Fruit fly (Drosophila melanogaster) whole organism, embryonic: ENCODE measurements around the gene Nsf2.

Source experiments
- CG10979 ChIP-seq: fragments of 200-800 bp; sonication (Bioruptor generic); optimal IDR thresholded peaks from 2 replicates; lab custom pipeline; 2018; ENCODE audit warnings: missing biosample characterization, mild to moderate bottlenecking, missing genetic modification characterization, moderate library complexity
- CG11723 ChIP-seq: fragments of 200-800 bp; sonication (Bioruptor generic); optimal IDR thresholded peaks from 2 replicates; lab custom pipeline; 2017; ENCODE audit warnings: missing biosample characterization, mild to moderate bottlenecking, missing genetic modification characterization
- CG12391 ChIP-seq: fragments of 200-800 bp; sonication (Bioruptor generic); optimal IDR thresholded peaks from 3 replicates; lab custom pipeline; 2018; ENCODE audit warnings: missing biosample characterization, mild to moderate bottlenecking, missing genetic modification characterization, moderate library complexity
- CG14965 ChIP-seq: fragments of 200-800 bp; sonication (Bioruptor generic); optimal IDR thresholded peaks from 2 replicates; lab custom pipeline; 2016; ENCODE audit warnings: missing biosample characterization, missing genetic modification characterization, borderline replicate concordance
- CG1529 ChIP-seq: fragments of 200-800 bp; sonication (Bioruptor generic); optimal IDR thresholded peaks from 3 replicates; lab custom pipeline; 2018; ENCODE audit warnings: missing biosample characterization, missing genetic modification characterization
- CG2875 ChIP-seq: fragments of 200-800 bp; sonication (Bioruptor generic); optimal IDR thresholded peaks from 2 replicates; lab custom pipeline; 2017; ENCODE audit warnings: missing biosample characterization, mild to moderate bottlenecking, missing genetic modification characterization, missing genetic modification reagents
- CG2889 ChIP-seq: fragments of 200-800 bp; sonication (Bioruptor generic); IDR thresholded peaks from 3 replicates; pipeline ENCODE4 v1.3.6; 2022; ENCODE audit warnings: missing biosample characterization, missing genetic modification characterization
- CG3281 ChIP-seq: fragments of 200-800 bp; sonication (Bioruptor generic); optimal IDR thresholded peaks from 3 replicates; lab custom pipeline; 2017; ENCODE audit warnings: missing biosample characterization, mild to moderate bottlenecking, missing genetic modification characterization
- CG43689 ChIP-seq: fragments of 200-800 bp; sonication (Bioruptor generic); IDR thresholded peaks from 2 replicates; pipeline ENCODE4 v1.3.6; 2022; ENCODE audit warnings: missing biosample characterization, missing genetic modification characterization
- CG4854 ChIP-seq: fragments of 200-800 bp; sonication (Bioruptor generic); optimal IDR thresholded peaks from 2 replicates; lab custom pipeline; 2016; ENCODE audit warnings: missing biosample characterization, missing genetic modification characterization, inconsistent platforms
- CG6175 ChIP-seq: fragments of 200-800 bp; sonication (Bioruptor generic); IDR thresholded peaks from 3 replicates; pipeline ENCODE4 v1.3.6; 2022; ENCODE audit warnings: missing biosample characterization, missing genetic modification characterization
- CG9609 ChIP-seq: fragments of 200-800 bp; sonication (Bioruptor generic); optimal IDR thresholded peaks from 3 replicates; lab custom pipeline; 2016; ENCODE audit warnings: missing biosample characterization, missing genetic modification characterization
- CG9876 ChIP-seq: fragments of 200-800 bp; sonication (Bioruptor generic); optimal IDR thresholded peaks from 2 replicates; lab custom pipeline; 2016; ENCODE audit warnings: missing biosample characterization, missing genetic modification characterization
- D ChIP-seq, 2 experiments: fragments of 200-800 bp in 1 of 2; fragments of >200 bp in 1 of 2; sonication (Bioruptor generic) in 1 of 2; optimal IDR thresholded peaks; 2 replicates in 1 of 2; 3 replicates in 1 of 2; lab custom pipeline; 2017; ENCODE audit warnings: mild to moderate bottlenecking in 1 of 2, missing biosample characterization in 1 of 2, missing genetic modification characterization in 1 of 2, missing genetic modification reagents in 1 of 2
- D19B ChIP-seq: fragments of 200-800 bp; sonication (Bioruptor generic); optimal IDR thresholded peaks from 2 replicates; lab custom pipeline; 2017; ENCODE audit warnings: missing biosample characterization, mild to moderate bottlenecking, missing genetic modification characterization
- Gsc ChIP-seq: fragments of 200-800 bp; sonication (Bioruptor generic); IDR thresholded peaks from 2 replicates; pipeline ENCODE4 v1.3.6; 2022; ENCODE audit warnings: missing biosample characterization, missing genetic modification characterization
- Med ChIP-seq: fragments of 200-800 bp; sonication (Bioruptor generic); peaks from one replicate; lab custom pipeline; 2016; ENCODE audit warnings: missing biosample characterization, missing genetic modification characterization, mild to moderate bottlenecking, inconsistent platforms, moderate library complexity
- Nf-YA ChIP-seq: fragments of 200-800 bp; sonication (Bioruptor generic); IDR thresholded peaks from 2 replicates; pipeline ENCODE4 v1.3.6; 2022; ENCODE audit warnings: missing biosample characterization, missing genetic modification characterization
- Opbp ChIP-seq: fragments of 200-800 bp; sonication (Bioruptor generic); IDR thresholded peaks from 3 replicates; pipeline ENCODE4 v1.3.6; 2022; ENCODE audit warnings: missing biosample characterization, missing genetic modification characterization; ENCODE audit not compliant: partially characterized antibody
- Side ChIP-seq: fragments of 200-800 bp; sonication (Bioruptor generic); optimal IDR thresholded peaks from 2 replicates; lab custom pipeline; 2016; ENCODE audit warnings: missing biosample characterization, missing genetic modification characterization
- Sox100B ChIP-seq: fragments of 200-800 bp; sonication (Bioruptor generic); optimal IDR thresholded peaks from 3 replicates; lab custom pipeline; 2018; ENCODE audit warnings: missing biosample characterization, mild to moderate bottlenecking, missing genetic modification characterization
- Spps ChIP-seq: fragments of 200-800 bp; sonication (Bioruptor generic); optimal IDR thresholded peaks from 2 replicates; lab custom pipeline; 2018; ENCODE audit warnings: missing biosample characterization, mild to moderate bottlenecking, missing genetic modification characterization
- Ssrp ChIP-seq: fragments of 200-800 bp; sonication (Bioruptor generic); optimal IDR thresholded peaks from 2 replicates; lab custom pipeline; 2018; ENCODE audit warnings: missing biosample characterization, mild to moderate bottlenecking, missing genetic modification characterization, moderate library complexity
- ap ChIP-seq: fragments of 200-800 bp; sonication (Bioruptor generic); IDR thresholded peaks from 2 replicates; pipeline ENCODE4 v1.3.6; 2022; ENCODE audit warnings: missing biosample characterization, missing genetic modification characterization
- ase ChIP-seq: fragments of 200-800 bp; sonication (Bioruptor generic); IDR thresholded peaks from 3 replicates; pipeline ENCODE4 v1.3.6; 2022; ENCODE audit warnings: missing biosample characterization, missing genetic modification characterization
- ash1 ChIP-seq: fragments of 200-800 bp; sonication (Bioruptor generic); optimal IDR thresholded peaks from 2 replicates; lab custom pipeline; 2018; ENCODE audit warnings: missing biosample characterization, mild to moderate bottlenecking, missing genetic modification characterization
- cato ChIP-seq: fragments of 200-800 bp; sonication (Bioruptor generic); optimal IDR thresholded peaks from 2 replicates; lab custom pipeline; 2016; ENCODE audit warnings: missing biosample characterization, missing genetic modification characterization, borderline replicate concordance
- chinmo ChIP-seq: fragments of 200-800 bp; sonication (Bioruptor generic); IDR thresholded peaks from 4 replicates; pipeline ENCODE4 v1.3.6; 2022; ENCODE audit warnings: missing biosample characterization, missing genetic modification characterization; ENCODE audit not compliant: partially characterized antibody
- chm ChIP-seq: fragments of 200-800 bp; sonication (Bioruptor generic); IDR thresholded peaks from 2 replicates; pipeline ENCODE4 v1.3.6; 2022; ENCODE audit warnings: missing biosample characterization, missing genetic modification characterization
- dati ChIP-seq: fragments of 200-800 bp; sonication (Bioruptor generic); IDR thresholded peaks from 2 replicates; pipeline ENCODE4 v1.3.6; 2022; ENCODE audit warnings: missing biosample characterization, missing genetic modification characterization
- dmrt99B ChIP-seq: fragments of 200-800 bp; sonication (Bioruptor generic); optimal IDR thresholded peaks from 2 replicates; lab custom pipeline; 2018; ENCODE audit warnings: missing biosample characterization, mild to moderate bottlenecking, missing genetic modification characterization, moderate library complexity
- fd64A ChIP-seq: fragments of 200-800 bp; sonication (Bioruptor generic); optimal IDR thresholded peaks from 3 replicates; lab custom pipeline; 2018; ENCODE audit warnings: missing biosample characterization, mild to moderate bottlenecking, missing genetic modification characterization
- klu ChIP-seq: fragments of 200-800 bp; sonication (Bioruptor generic); IDR thresholded peaks from 2 replicates; pipeline ENCODE4 v1.3.6; 2022; ENCODE audit warnings: missing biosample characterization, missing genetic modification characterization
- lbe ChIP-seq: fragments of 200-800 bp; sonication (Bioruptor generic); optimal IDR thresholded peaks from 2 replicates; lab custom pipeline; 2016; ENCODE audit warnings: missing biosample characterization, mild to moderate bottlenecking, missing genetic modification characterization
- mirr ChIP-seq: fragments of 200-800 bp; sonication (Bioruptor generic); optimal IDR thresholded peaks from 3 replicates; lab custom pipeline; 2018; ENCODE audit warnings: missing biosample characterization, mild to moderate bottlenecking, missing genetic modification characterization
- nerfin-2 ChIP-seq: fragments of 200-800 bp; sonication (Bioruptor generic); IDR thresholded peaks from 2 replicates; pipeline ENCODE4 v1.3.6; 2022; ENCODE audit warnings: missing biosample characterization, missing genetic modification characterization; ENCODE audit not compliant: partially characterized antibody
- odd ChIP-seq: fragments of 200-800 bp; sonication (Bioruptor generic); optimal IDR thresholded peaks from 2 replicates; lab custom pipeline; 2017; ENCODE audit warnings: missing biosample characterization, mild to moderate bottlenecking, missing genetic modification characterization
- pfk ChIP-seq: fragments of 200-800 bp; sonication (Bioruptor generic); optimal IDR thresholded peaks from 2 replicates; lab custom pipeline; 2018; ENCODE audit warnings: missing biosample characterization, mild to moderate bottlenecking, missing genetic modification characterization, moderate library complexity
- prd ChIP-seq, 3 experiments: fragments of >200 bp in 2 of 3; fragments of 200-800 bp in 1 of 3; sonication (Bioruptor generic) in 1 of 3; optimal IDR thresholded peaks in 2 of 3; IDR thresholded peaks in 1 of 3; 2 replicates in 2 of 3; 3 replicates in 1 of 3; pipeline versions ENCODE4 v1.3.6 to Lab custom; 2017 to 2022; ENCODE audit warnings: missing biosample characterization in 1 of 3, missing genetic modification characterization in 1 of 3
- pros ChIP-seq: fragments of 200-800 bp; sonication (Bioruptor generic); optimal IDR thresholded peaks from 3 replicates; lab custom pipeline; 2019; ENCODE audit warnings: missing biosample characterization, mild to moderate bottlenecking, missing genetic modification characterization, moderate library complexity
- psq ChIP-seq: fragments of 200-800 bp; sonication (Bioruptor generic); optimal IDR thresholded peaks from 2 replicates; lab custom pipeline; 2017; ENCODE audit warnings: missing biosample characterization, missing genetic modification characterization
- pum ChIP-seq: fragments of 200-800 bp; sonication (Bioruptor generic); optimal IDR thresholded peaks from 2 replicates; lab custom pipeline; 2016; ENCODE audit warnings: missing biosample characterization, missing genetic modification characterization
- row ChIP-seq: fragments of 200-800 bp; sonication (Bioruptor generic); IDR thresholded peaks from 3 replicates; pipeline ENCODE4 v1.3.6; 2022; ENCODE audit warnings: missing biosample characterization, missing genetic modification characterization
- slp2 ChIP-seq: fragments of 200-800 bp; sonication (Bioruptor generic); optimal IDR thresholded peaks from 2 replicates; lab custom pipeline; 2016; ENCODE audit warnings: missing biosample characterization, missing genetic modification characterization
- sr ChIP-seq: fragments of 200-800 bp; sonication (Bioruptor generic); IDR thresholded peaks from 3 replicates; pipeline ENCODE4 v1.3.6; 2022; ENCODE audit warnings: missing biosample characterization, missing genetic modification characterization
- tgo ChIP-seq: fragments of 200-800 bp; sonication (Bioruptor generic); IDR thresholded peaks from 3 replicates; pipeline ENCODE4 v1.3.6; 2022; ENCODE audit warnings: missing biosample characterization, missing genetic modification characterization
- zen ChIP-seq: fragments of 200-800 bp; sonication (Bioruptor generic); optimal IDR thresholded peaks from 3 replicates; lab custom pipeline; 2018; ENCODE audit warnings: missing biosample characterization, mild to moderate bottlenecking, missing genetic modification characterization, moderate library complexity
- zfh1 ChIP-seq: fragments of 200-800 bp; sonication (Bioruptor generic); IDR thresholded peaks from 3 replicates; pipeline ENCODE4 v1.3.6; 2022; ENCODE audit warnings: missing biosample characterization, missing genetic modification characterization

Gene Nsf2

DNA sequence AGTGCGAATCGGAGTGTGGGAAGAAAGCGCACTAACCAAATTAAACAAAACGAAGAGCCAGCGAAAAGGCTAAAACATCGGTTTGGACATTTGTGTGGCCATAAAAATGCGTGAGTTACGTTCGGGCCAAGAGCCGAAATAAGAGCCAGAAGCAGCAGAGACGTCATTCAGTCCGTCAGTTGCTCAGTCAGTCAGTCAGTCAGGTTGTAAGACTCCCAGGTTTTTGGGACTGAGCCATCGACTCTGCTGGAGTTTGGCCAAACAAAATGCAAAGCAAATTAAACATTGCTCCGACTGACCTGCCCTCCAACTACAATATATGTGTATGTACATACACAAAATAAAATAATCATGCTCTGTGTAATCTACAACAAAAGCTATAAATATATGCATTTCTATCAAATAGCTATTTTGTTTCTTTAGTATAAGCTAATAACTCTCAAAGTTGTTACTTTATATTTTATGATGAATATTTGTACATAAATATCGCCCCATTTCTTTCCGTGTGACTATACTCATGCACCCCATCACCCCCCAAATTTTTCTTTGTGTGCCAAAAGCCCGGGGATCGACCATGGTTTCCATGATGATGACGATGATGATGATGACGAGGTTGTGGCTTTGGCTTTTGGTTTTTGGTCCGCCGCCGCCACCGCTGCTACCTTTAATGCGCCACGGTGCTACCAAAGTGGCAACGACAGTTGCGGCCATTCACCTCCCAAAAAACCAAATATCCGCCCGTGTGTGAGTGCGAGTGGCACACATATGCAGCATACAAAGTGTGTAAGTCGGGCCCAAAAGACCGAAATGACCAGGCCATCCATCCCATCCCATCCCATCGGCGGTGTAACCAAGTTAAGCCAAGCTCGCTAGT lies 44.4 kb downstream of the Nsf2 start (continued):
- TF ChIP-seq ash1 = no peak
- no peak for TF ChIP-seq chinmo (GFP tag; lab: Robert Waterston, UW)
- no peak for TF ChIP-seq CG9876 (GFP tag; lab: Kevin White, UChicago)
- TF ChIP-seq mirr (GFP tag; lab: Kevin White, UChicago) = no peak
- TF ChIP-seq CG2889 (GFP tag; lab: Robert Waterston, UW) = no peak
- TF ChIP-seq CG1529 (GFP tag; lab: Kevin White, UChicago) = peak; percentile 13
- TF ChIP-seq CG6175 (GFP tag; lab: Robert Waterston, UW) = no peak
- TF ChIP-seq zfh1 (GFP tag; lab: Robert Waterston, UW) = 0 out of 3 replicates have a peak, but pooled peaks have one; percentile 38
- no peak for TF ChIP-seq CG3281 (GFP tag; lab: Kevin White, UChicago)
- TF ChIP-seq odd (GFP tag; lab: Kevin White, UChicago) = no peak
- no peak for TF ChIP-seq D19B
- TF ChIP-seq row (GFP tag; lab: Robert Waterston, UW) = peak; percentile 37; the same call in 2 of the 3 replicates
- TF ChIP-seq pfk (GFP tag; lab: Kevin White, UChicago) = no peak
- no peak for TF ChIP-seq CG4854 (GFP tag; lab: Kevin White, UChicago)
- TF ChIP-seq CG12391 (tag; lab: Kevin White, UChicago) = peak; percentile 55
- peak; percentile 13 for TF ChIP-seq CG2875 (GFP tag; lab: Kevin White, UChicago)
- TF ChIP-seq fd64A (GFP tag; lab: Kevin White, UChicago) = no peak
- TF ChIP-seq Gsc = no peak
- no peak for TF ChIP-seq pum (GFP tag; lab: Kevin White, UChicago)
- TF ChIP-seq Side (GFP tag; lab: Kevin White, UChicago) = no peak
- no peak for TF ChIP-seq zen (tag; lab: Kevin White, UChicago)
- TF ChIP-seq Sox100B (GFP tag; lab: Kevin White, UChicago) = no peak
- peak; percentile 29; the same call in 1 of the 2 replicates for TF ChIP-seq ap (GFP tag; lab: Robert Waterston, UW)
- TF ChIP-seq CG9609 (GFP tag; lab: Kevin White, UChicago) = no peak
- TF ChIP-seq CG10979 (tag; lab: Kevin White, UChicago) = peak; percentile 55
- TF ChIP-seq pros (GFP tag; lab: Kevin White, UChicago) = no peak
- TF ChIP-seq CG14965 (GFP tag; lab: Kevin White, UChicago) = no peak
- no peak for TF ChIP-seq ase
- no peak for TF ChIP-seq lbe (GFP tag; lab: Kevin White, UChicago)
- TF ChIP-seq dati (GFP tag; lab: Robert Waterston, UW) = no peak
- peak; percentile 24 for TF ChIP-seq Spps
- TF ChIP-seq CG11723 (GFP tag; lab: Kevin White, UChicago) = no peak
- TF ChIP-seq Opbp = no peak
- TF ChIP-seq dmrt99B = peak; percentile 65
- TF ChIP-seq nerfin-2 (GFP tag; lab: Robert Waterston, UW) = 0 out of 2 replicates have a peak, but pooled peaks have one; percentile 12
- TF ChIP-seq tgo = peak; percentile 37
- TF ChIP-seq Med (GFP tag; lab: Kevin White, UChicago) = peak; percentile 52
- TF ChIP-seq klu = no peak
- no peak for TF ChIP-seq psq (GFP tag; lab: Kevin White, UChicago)
- TF ChIP-seq CG43689 = no peak
- TF ChIP-seq cato (GFP tag; lab: Kevin White, UChicago) = no peak
- TF ChIP-seq sr (GFP tag; lab: Robert Waterston, UW) = no peak
- TF ChIP-seq D (optimal IDR thresholded peaks at IDR 0.05; lab: Kevin White, UChicago) = no peak
- no peak for TF ChIP-seq D (GFP tag; optimal IDR thresholded peaks at IDR 0.05; lab: Kevin White, UChicago)
- no peak for TF ChIP-seq prd (optimal IDR thresholded peaks at IDR 0.05; lab: Kevin White, UChicago)
- 0 out of 3 replicates have a peak, but pooled peaks have one; percentile 19 for TF ChIP-seq prd (GFP tag; IDR thresholded peaks at IDR 0.05; lab: Robert Waterston, UW)
- peak; percentile 60 for TF ChIP-seq Ssrp (tag; lab: Kevin White, UChicago)
- no peak for TF ChIP-seq slp2 (GFP tag; lab: Kevin White, UChicago)
- TF ChIP-seq chm (GFP tag; lab: Robert Waterston, UW) = no peak
- TF ChIP-seq Nf-YA = no peak
